Fruit fly (Drosophila melanogaster): ENCODE measurements around the gene Pburs.
A peak's percentile ranks its signal among the peaks of the same experiment; 100 is the strongest.

Gene Pburs

DNA sequence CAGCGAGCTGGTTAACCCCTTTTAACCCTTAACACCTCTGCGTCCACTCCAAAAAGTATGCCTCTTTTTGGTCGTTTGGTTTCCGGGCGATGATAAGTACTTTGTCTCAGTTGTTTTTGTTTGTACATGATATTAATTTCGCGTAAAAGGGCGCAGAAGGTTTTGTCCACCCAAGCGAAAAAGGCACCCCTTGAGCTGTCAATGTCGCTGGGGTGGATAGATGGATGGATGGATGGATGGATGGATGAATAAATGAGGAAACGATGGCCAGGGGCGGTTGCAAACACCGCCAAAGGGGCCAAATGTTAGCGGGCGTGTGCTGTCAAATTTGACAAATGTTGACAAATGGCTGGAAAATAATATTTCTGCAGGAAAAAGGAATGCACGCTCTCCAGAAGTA lies 38.0 kb upstream of the Pburs start:
- TF ChIP-seq Rel (GFP tag; optimal IDR thresholded peaks at IDR 0.05) (no peak), Rel (tag; optimal IDR thresholded peaks at IDR 0.05) (no peak), br (GFP tag; optimal IDR thresholded peaks at IDR 0.05) (no peak), CG32264 (GFP tag; optimal IDR thresholded peaks at IDR 0.05) (no peak), woc (GFP tag; optimal IDR thresholded peaks at IDR 0.05) (no peak), Vsx2 (GFP tag; optimal IDR thresholded peaks at IDR 0.05; ENCODE audit: partially characterized antibody) (no peak), Jra (GFP tag; optimal IDR thresholded peaks at IDR 0.05) (no peak), pan (optimal IDR thresholded peaks at IDR 0.05) (no peak), Sp1 (GFP tag; optimal IDR thresholded peaks at IDR 0.05) (no peak)

DNA sequence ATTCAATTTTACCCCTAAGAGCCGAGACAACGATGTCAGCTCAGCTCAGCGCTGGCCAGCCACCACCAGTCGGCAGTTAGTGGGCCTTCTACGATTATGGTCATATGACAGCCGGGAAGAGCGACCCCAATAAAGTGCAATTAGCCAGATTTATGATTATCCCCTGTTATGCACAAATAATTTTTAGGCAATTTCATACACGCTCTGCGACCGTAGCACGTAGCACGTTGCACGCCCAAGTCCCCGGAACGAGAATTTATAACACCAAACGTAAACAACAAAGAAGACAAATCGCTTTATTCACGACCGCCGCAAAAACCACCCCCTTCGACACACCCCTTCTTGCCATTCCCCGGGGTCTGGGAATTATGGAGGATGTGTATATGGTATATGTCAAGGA lies 37.1 kb upstream of the Pburs start:
- TF ChIP-seq Abd-B (GFP tag; optimal IDR thresholded peaks at IDR 0.05) = no peak
- TF ChIP-seq Vsx2 (GFP tag; optimal IDR thresholded peaks at IDR 0.05; ENCODE audit: partially characterized antibody) = peak; percentile 2
- TF ChIP-seq woc (GFP tag; optimal IDR thresholded peaks at IDR 0.05) = no peak

DNA sequence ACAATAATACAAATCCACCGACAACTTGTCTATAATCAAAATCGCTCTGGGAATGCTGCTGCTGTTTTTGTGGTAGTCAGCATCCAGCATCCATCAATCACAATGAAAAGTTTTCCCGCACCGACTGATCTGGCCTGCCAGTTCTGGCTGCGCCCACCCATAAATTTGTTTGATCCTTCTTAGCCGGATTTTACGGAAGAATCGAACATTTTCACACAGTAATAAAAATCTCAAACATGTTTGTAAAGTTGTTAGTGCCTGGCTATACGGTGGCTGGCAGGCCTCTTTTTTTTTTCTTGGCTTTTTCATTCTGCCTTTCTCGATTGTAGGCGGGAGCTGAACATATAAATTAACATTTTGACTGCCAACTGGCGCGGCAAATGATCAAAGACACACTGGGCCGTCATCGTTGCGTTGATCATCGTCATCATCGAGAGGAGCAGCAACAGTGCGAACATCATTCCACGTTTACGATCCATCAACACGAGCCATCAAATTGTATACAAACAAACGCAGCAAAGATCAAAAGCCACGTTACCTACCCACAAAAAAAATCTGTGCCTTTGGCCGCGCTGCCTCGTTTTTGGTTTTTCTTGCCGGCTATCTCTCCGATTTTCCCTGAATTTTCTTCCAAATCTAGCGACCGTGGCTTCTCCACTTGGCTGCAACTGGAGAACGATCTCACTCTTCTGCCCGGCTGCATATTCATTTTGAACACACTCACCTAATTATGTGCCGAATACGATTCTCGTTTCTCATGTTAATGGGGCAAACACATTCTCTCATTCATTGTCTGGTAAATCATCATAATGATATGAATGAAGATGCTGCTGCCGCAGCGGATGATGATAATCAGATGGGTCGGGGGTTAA lies 36.0 kb upstream of the Pburs start:
- TF ChIP-seq N (GFP tag; optimal IDR thresholded peaks at IDR 0.05) = no peak

DNA sequence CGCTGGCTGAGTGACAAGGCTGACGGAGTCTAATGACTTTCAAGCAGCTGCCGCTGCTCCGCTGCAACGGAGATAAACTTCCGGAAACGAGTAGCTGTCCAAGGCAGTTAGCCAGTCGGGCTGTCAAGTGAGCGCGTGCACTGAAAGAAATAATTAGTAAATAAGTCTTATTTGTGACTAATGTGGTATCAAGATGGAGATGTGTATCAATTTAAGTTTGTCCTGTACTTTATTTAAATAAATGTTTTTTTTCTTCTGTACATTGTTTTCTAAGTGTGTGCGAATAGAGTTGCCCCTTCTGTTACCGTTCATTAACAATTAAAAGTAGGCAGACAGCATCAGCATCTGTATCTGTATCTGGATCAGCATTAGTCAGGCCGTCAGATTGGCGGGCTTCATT lies 34.2 kb upstream of the Pburs start:
- TF ChIP-seq foxo (GFP tag; optimal IDR thresholded peaks at IDR 0.05) = peak in 1 of 2 experiments; percentile 10
- TF ChIP-seq GATAd (GFP tag; optimal IDR thresholded peaks at IDR 0.05) = no peak

DNA sequence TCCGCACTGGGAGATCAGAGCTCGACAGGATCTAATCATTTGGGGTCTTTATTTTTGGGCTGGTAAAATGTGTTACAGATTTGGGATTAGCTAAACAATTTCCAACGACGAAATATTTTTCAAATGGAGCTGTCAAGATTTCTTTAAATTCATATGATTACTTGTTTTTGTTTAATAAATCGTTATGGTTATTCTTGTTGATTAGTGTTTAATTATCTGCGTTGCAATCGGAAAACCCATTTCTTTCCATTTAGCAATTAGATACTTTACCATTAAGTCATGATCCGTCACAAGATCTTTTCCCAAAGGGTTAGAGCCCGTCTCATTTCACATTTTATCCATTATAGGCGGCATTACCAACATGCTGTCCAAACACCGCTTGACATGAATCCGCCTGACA lies 33.7 kb upstream of the Pburs start, which contains the start of gene CG15283:
TSS of gene CG15283 (minus strand) at position 101 of the 400 bp plus-strand sequence.
- TF ChIP-seq Vsx2 (GFP tag; optimal IDR thresholded peaks at IDR 0.05; ENCODE audit: partially characterized antibody) (no peak), sv (GFP tag; optimal IDR thresholded peaks at IDR 0.05) (no peak), CG32264 (GFP tag; optimal IDR thresholded peaks at IDR 0.05) (no peak), Rel (GFP tag; optimal IDR thresholded peaks at IDR 0.05) (no peak), Rel (tag; optimal IDR thresholded peaks at IDR 0.05) (no peak), N (GFP tag; optimal IDR thresholded peaks at IDR 0.05) (no peak), Myc (optimal IDR thresholded peaks at IDR 0.05) (no peak), Sp1 (GFP tag; optimal IDR thresholded peaks at IDR 0.05) (no peak), CrebA (GFP tag; optimal IDR thresholded peaks at IDR 0.05; ENCODE audit: borderline replicate concordance) (no peak)

DNA sequence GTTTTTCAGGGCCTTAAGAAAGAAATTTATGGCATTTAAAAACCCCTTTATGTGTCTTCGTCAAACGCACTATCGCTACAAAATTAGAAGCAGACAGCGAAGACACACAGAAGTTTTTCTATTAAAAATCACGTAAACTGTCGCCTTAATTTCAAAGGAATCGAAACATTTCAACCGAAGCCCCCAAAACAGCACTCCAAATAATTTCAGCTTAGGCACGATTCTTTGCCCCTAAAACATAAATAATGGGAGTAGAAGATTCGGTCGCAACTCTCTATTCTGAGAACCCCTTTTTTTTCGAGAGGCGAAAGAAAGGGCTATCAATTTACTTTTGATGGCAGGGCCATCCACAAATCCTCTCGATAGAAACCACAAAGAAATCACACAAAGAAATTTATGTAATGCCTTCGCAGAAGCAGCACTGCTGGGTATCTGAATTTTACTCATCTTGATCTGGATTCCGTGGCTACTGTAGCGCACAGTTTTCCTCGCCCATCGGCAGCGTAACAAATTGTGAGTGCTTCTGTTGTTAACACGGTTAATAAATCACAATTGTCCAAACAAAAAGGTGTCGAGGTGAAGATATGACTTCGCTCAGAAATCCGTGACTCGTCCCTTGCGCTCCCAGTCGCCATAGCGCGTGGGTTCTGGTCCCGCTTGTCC lies 32.9 kb upstream of the Pburs start:
- no peak for TF ChIP-seq dsf (GFP tag; optimal IDR thresholded peaks at IDR 0.05; ENCODE audit: borderline replicate concordance)
- TF ChIP-seq Abd-B (GFP tag; optimal IDR thresholded peaks at IDR 0.05) = no peak
- TF ChIP-seq foxo (GFP tag; optimal IDR thresholded peaks at IDR 0.05) = no peak
- TF ChIP-seq brk (GFP tag; optimal IDR thresholded peaks at IDR 0.05) = no peak
- no peak for TF ChIP-seq Hnf4 (GFP tag; optimal IDR thresholded peaks at IDR 0.05)
- TF ChIP-seq Mio (GFP tag; optimal IDR thresholded peaks at IDR 0.05) = no peak
- no peak for TF ChIP-seq psq (GFP tag; optimal IDR thresholded peaks at IDR 0.05)
- no peak for TF ChIP-seq Dfd (GFP tag; optimal IDR thresholded peaks at IDR 0.05)
- no peak for TF ChIP-seq woc (GFP tag; optimal IDR thresholded peaks at IDR 0.05)
- TF ChIP-seq Rel (GFP tag; optimal IDR thresholded peaks at IDR 0.05) = no peak
- no peak for TF ChIP-seq Rel (tag; optimal IDR thresholded peaks at IDR 0.05)
- TF ChIP-seq GATAd (GFP tag; optimal IDR thresholded peaks at IDR 0.05) = no peak
- no peak for TF ChIP-seq Vsx2 (GFP tag; optimal IDR thresholded peaks at IDR 0.05; ENCODE audit: partially characterized antibody)
- no peak for TF ChIP-seq Sp1 (GFP tag; optimal IDR thresholded peaks at IDR 0.05)
- TF ChIP-seq dmrt93B (GFP tag; optimal IDR thresholded peaks at IDR 0.05) = no peak
- TF ChIP-seq OdsH (GFP tag; optimal IDR thresholded peaks at IDR 0.05) = no peak
- no peak for TF ChIP-seq N (GFP tag; optimal IDR thresholded peaks at IDR 0.05)
- no peak for TF ChIP-seq jim (GFP tag; optimal IDR thresholded peaks at IDR 0.05)
- TF ChIP-seq Myc (optimal IDR thresholded peaks at IDR 0.05) = no peak
- TF ChIP-seq dl (GFP tag; optimal IDR thresholded peaks at IDR 0.05; ENCODE audit: insufficient read depth in 1 of 2, partially characterized antibody in 2 of 2) = no peak
- no peak for TF ChIP-seq CG9705 (GFP tag; optimal IDR thresholded peaks at IDR 0.05)

All from whole organism, wandering third instar larva.